Worm (Caenorhabditis elegans) whole organism, L1 larva: ENCODE measurements around the gene T20B12.3.

Source experiments
- C34B4.2 ChIP-seq: sonication (generic microtip); optimal IDR thresholded peaks from 2 replicates; lab custom pipeline; 2017; ENCODE audit warnings: mild to moderate bottlenecking, missing genetic modification characterization, missing compliant biosample characterization
- F16B12.6 ChIP-seq: fragments of 150-350 bp; optimal IDR thresholded peaks from 2 replicates; lab custom pipeline; 2014; ENCODE audit warnings: missing biosample characterization, missing genetic modification characterization
- ama-1 ChIP-seq: fragments of 150-350 bp; optimal IDR thresholded peaks from 2 replicates; lab custom pipeline; 2014
- blmp-1 ChIP-seq: fragments of 150-350 bp; optimal IDR thresholded peaks from 2 replicates; lab custom pipeline; 2014; ENCODE audit warnings: missing biosample characterization, missing genetic modification characterization
- ceh-8 ChIP-seq: fragments of 200-800 bp; sonication (Bioruptor generic); optimal IDR thresholded peaks from 2 replicates; lab custom pipeline; 2018; ENCODE audit warnings: mild to moderate bottlenecking, missing genetic modification characterization, moderate library complexity, missing compliant biosample characterization
- efl-1 ChIP-seq, 4 experiments: fragments of 150-350 bp; optimal IDR thresholded peaks in 3 of 4; peaks in 1 of 4; 1 replicate in 1 of 4; 2 replicates in 3 of 4; lab custom pipeline; 2014; ENCODE audit warnings: missing biosample characterization in 2 of 4, missing genetic modification characterization in 2 of 4, missing genetic modification reagents in 2 of 4
- egl-13 ChIP-seq: sonication (generic microtip); optimal IDR thresholded peaks from 2 replicates; lab custom pipeline; 2016; ENCODE audit warnings: missing genotype, missing genetic modification reagents, missing genetic modification characterization, missing compliant biosample characterization
- egl-27 ChIP-seq, 2 experiments: fragments of 150-350 bp in 1 of 2; sonication (generic microtip); optimal IDR thresholded peaks; 3 replicates each; lab custom pipeline; 2017 to 2018; ENCODE audit warnings: missing biosample characterization in 2 of 2, missing genetic modification characterization in 2 of 2, missing genetic modification reagents in 2 of 2
- elt-2 ChIP-seq: sonication (generic microtip); optimal IDR thresholded peaks from 2 replicates; lab custom pipeline; 2016; ENCODE audit warnings: missing genetic modification characterization, mild to moderate bottlenecking, inconsistent platforms, missing compliant biosample characterization, missing genetic modification reagents
- elt-3 ChIP-seq, 6 experiments: fragments of 150-350 bp in 1 of 6; sonication (generic microtip); optimal IDR thresholded peaks; 2 replicates each; lab custom pipeline; 2017 to 2018; ENCODE audit warnings: missing biosample characterization in 6 of 6, missing genetic modification characterization in 6 of 6, inconsistent platforms in 1 of 6
- fkh-4 ChIP-seq: sonication (generic microtip); optimal IDR thresholded peaks from 2 replicates; lab custom pipeline; 2016; ENCODE audit warnings: missing compliant biosample characterization, missing genetic modification characterization, borderline replicate concordance
- fos-1 ChIP-seq: fragments of 150-350 bp; optimal IDR thresholded peaks from 2 replicates; lab custom pipeline; 2014; ENCODE audit warnings: missing biosample characterization, missing genetic modification characterization
- grh-1 ChIP-seq: fragments of 200-800 bp; sonication (Bioruptor generic); IDR thresholded peaks from 2 replicates; pipeline ENCODE4 v1.3.6; 2022; ENCODE audit warnings: missing genetic modification reagents, missing genetic modification characterization, missing compliant biosample characterization
- hlh-4 ChIP-seq: sonication (generic microtip); optimal IDR thresholded peaks from 2 replicates; lab custom pipeline; 2016; ENCODE audit warnings: mild to moderate bottlenecking, missing genetic modification characterization, missing compliant biosample characterization
- hpl-2 ChIP-seq: fragments of 150-350 bp; optimal IDR thresholded peaks from 2 replicates; lab custom pipeline; 2014; ENCODE audit warnings: missing biosample characterization, missing genetic modification reagents, missing genetic modification characterization
- isw-1 ChIP-seq: fragments of 200-800 bp; sonication (Bioruptor generic); IDR thresholded peaks from 2 replicates; pipeline ENCODE4 v1.3.6; 2022; ENCODE audit warnings: missing genetic modification characterization, missing compliant biosample characterization
- jun-1 ChIP-seq: fragments of 150-350 bp; optimal IDR thresholded peaks from 2 replicates; lab custom pipeline; 2014; ENCODE audit warnings: missing biosample characterization, missing genetic modification reagents, missing genetic modification characterization
- lin-15B ChIP-seq: fragments of 150-350 bp; sonication (generic microtip); optimal IDR thresholded peaks from 3 replicates; lab custom pipeline; 2014; ENCODE audit warnings: missing biosample characterization, missing genetic modification characterization
- lin-35 ChIP-seq, 2 experiments: fragments of 150-350 bp; optimal IDR thresholded peaks; 2 replicates each; lab custom pipeline; 2014; ENCODE audit warnings: missing biosample characterization in 2 of 2, missing genetic modification characterization in 2 of 2, missing genetic modification reagents in 2 of 2
- lin-39 ChIP-seq: fragments of 150-350 bp; optimal IDR thresholded peaks from 2 replicates; lab custom pipeline; 2014; ENCODE audit warnings: missing biosample characterization, missing genetic modification reagents, missing genetic modification characterization
- mep-1 ChIP-seq: fragments of 150-350 bp; optimal IDR thresholded peaks from 2 replicates; lab custom pipeline; 2014; ENCODE audit warnings: missing biosample characterization, missing genetic modification characterization
- nhr-11 ChIP-seq: fragments of 150-350 bp; optimal IDR thresholded peaks from 2 replicates; lab custom pipeline; 2014; ENCODE audit warnings: missing biosample characterization, missing genetic modification characterization
- nhr-12 ChIP-seq: sonication (generic microtip); optimal IDR thresholded peaks from 2 replicates; lab custom pipeline; 2017; ENCODE audit warnings: missing biosample characterization, missing genetic modification characterization
- nhr-71 ChIP-seq: sonication (generic microtip); optimal IDR thresholded peaks from 2 replicates; lab custom pipeline; 2016; ENCODE audit warnings: mild to moderate bottlenecking, missing genetic modification characterization, moderate library complexity, missing compliant biosample characterization
- nhr-77 ChIP-seq: fragments of 150-350 bp; optimal IDR thresholded peaks from 2 replicates; lab custom pipeline; 2014; ENCODE audit warnings: missing biosample characterization, missing genetic modification characterization
- nhr-90 ChIP-seq: sonication (generic microtip); optimal IDR thresholded peaks from 2 replicates; lab custom pipeline; 2016; ENCODE audit warnings: mild to moderate bottlenecking, missing genetic modification characterization, missing compliant biosample characterization; ENCODE audit not compliant: poor library complexity
- snu-23 ChIP-seq: sonication (generic microtip); optimal IDR thresholded peaks from 2 replicates; lab custom pipeline; 2016; ENCODE audit warnings: missing genetic modification characterization, missing compliant biosample characterization
- sox-4 ChIP-seq: sonication (generic microtip); optimal IDR thresholded peaks from 2 replicates; lab custom pipeline; 2016; ENCODE audit warnings: missing genetic modification characterization, missing compliant biosample characterization
- sptf-1 ChIP-seq: fragments of 150-350 bp; optimal IDR thresholded peaks from 2 replicates; lab custom pipeline; 2014; ENCODE audit warnings: missing biosample characterization, missing genetic modification characterization
- sup-37 ChIP-seq: fragments of 200-800 bp; sonication (Bioruptor generic); optimal IDR thresholded peaks from 2 replicates; lab custom pipeline; 2018; ENCODE audit warnings: mild to moderate bottlenecking, missing genetic modification characterization, missing compliant biosample characterization
- tbx-2 ChIP-seq: sonication (generic microtip); optimal IDR thresholded peaks from 2 replicates; lab custom pipeline; 2016; ENCODE audit warnings: missing genetic modification characterization, missing compliant biosample characterization
- unc-30 ChIP-seq: sonication (generic microtip); optimal IDR thresholded peaks from 2 replicates; lab custom pipeline; 2017; ENCODE audit warnings: missing biosample characterization, missing genetic modification characterization
- unc-86 ChIP-seq: sonication (generic microtip); optimal IDR thresholded peaks from 2 replicates; lab custom pipeline; 2016; ENCODE audit warnings: missing genetic modification characterization, missing compliant biosample characterization
- unc-98 ChIP-seq: fragments of 200-800 bp; sonication (Bioruptor generic); IDR thresholded peaks from 2 replicates; pipeline ENCODE4 v1.3.6; 2022; ENCODE audit warnings: missing genetic modification characterization, missing compliant biosample characterization
- zip-4 ChIP-seq: fragments of 200-800 bp; sonication (Bioruptor generic); optimal IDR thresholded peaks from 2 replicates; lab custom pipeline; 2018; ENCODE audit warnings: mild to moderate bottlenecking, missing genetic modification characterization, moderate library complexity, missing compliant biosample characterization

The T20B12.3 gene

DNA sequence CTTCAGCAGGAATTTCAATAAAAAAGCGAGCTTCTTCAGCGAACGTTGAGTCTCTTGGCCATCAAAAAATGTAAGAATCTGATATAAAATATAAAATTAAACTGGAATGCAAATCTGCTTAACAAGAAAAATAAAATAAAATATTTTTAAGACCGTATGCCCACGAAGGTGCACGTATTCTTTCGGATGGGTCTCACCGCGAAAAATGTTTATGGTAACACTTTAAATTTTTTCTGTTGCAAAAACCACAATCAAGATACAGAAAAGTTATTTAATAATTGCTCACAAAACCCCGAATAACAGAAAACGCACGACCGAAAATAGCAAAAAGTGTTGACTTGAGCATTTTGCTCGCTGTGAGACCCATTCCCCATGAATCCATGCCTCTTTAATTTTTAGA is 42.8 kb upstream of the T20B12.3 start:
- TF ChIP-seq sup-37 (GFP tag; lab: Kevin White, UChicago) (no peak), nhr-90 (tag; lab: Kevin White, UChicago) (no peak), unc-86 (tag; lab: Kevin White, UChicago) (no peak), C34B4.2 (tag; lab: Kevin White, UChicago) (no peak), zip-4 (GFP tag; lab: Kevin White, UChicago) (no peak), egl-13 (tag; lab: Kevin White, UChicago) (no peak), snu-23 (GFP tag; lab: Kevin White, UChicago) (no peak), sox-4 (tag; lab: Kevin White, UChicago) (no peak), nhr-11 (tag; lab: Kevin White, UChicago) (no peak), elt-3 (tag; optimal IDR thresholded peaks at IDR 0.05; lab: Kevin White, UChicago) (no peak)

- TF ChIP-seq sptf-1 (tag; lab: Kevin White, UChicago) (no peak), mep-1 (no peak), ceh-8 (GFP tag; lab: Kevin White, UChicago) (no peak), efl-1 (optimal IDR thresholded peaks at IDR 0.05; lab: Kevin White, UChicago) (no peak), efl-1 (GFP tag; optimal IDR thresholded peaks at IDR 0.05 in 1 of 2; lab: Kevin White, UChicago) (peak in 1 of 2 experiments; percentile 62), hlh-4 (tag; lab: Kevin White, UChicago) (no peak)
Observed at ce11 chrIII:7343389-7343788, 38.5 kb upstream of the T20B12.3 start, which contains the start of gene F08F8.6. F08F8.6 (plus strand) TSS chrIII:7343689.

- no peak for TF ChIP-seq ama-1 (lab: Kevin White, UChicago)
- no peak for TF ChIP-seq unc-86 (tag; lab: Kevin White, UChicago)
- TF ChIP-seq nhr-77 (tag; lab: Kevin White, UChicago), result no peak
- TF ChIP-seq unc-98, result no peak
- no peak for TF ChIP-seq nhr-12
- TF ChIP-seq tbx-2 (tag; lab: Kevin White, UChicago), result no peak
- TF ChIP-seq grh-1 (GFP tag; lab: Robert Waterston, UW), result no peak
- no peak for TF ChIP-seq fkh-4 (tag; lab: Kevin White, UChicago)
- no peak for TF ChIP-seq elt-2 (tag; lab: Kevin White, UChicago)
- TF ChIP-seq sptf-1 (tag; lab: Kevin White, UChicago), result no peak
- TF ChIP-seq hpl-2 (GFP tag; lab: Kevin White, UChicago), result no peak
- no peak for TF ChIP-seq egl-27 (tag; optimal IDR thresholded peaks at IDR 0.05; lab: Kevin White, UChicago)
- TF ChIP-seq fos-1 (tag; lab: Kevin White, UChicago), result no peak
- no peak for TF ChIP-seq isw-1
- TF ChIP-seq, all 84 proteins: peak for 0
Observed at ce11 chrIII:7347049-7347448, 34.9 kb upstream of the T20B12.3 start, which contains the start of gene F08F8.7. F08F8.7 (minus strand) TSS chrIII:7347149.

ce11 chrIII:7349075-7349474 is 32.8 kb upstream of the T20B12.3 start, which contains the start of gene gos-28:
gos-28 (minus strand) TSS chrIII:7349175.
- TF ChIP-seq lin-39 (tag; lab: Kevin White, UChicago) (no peak), ceh-8 (GFP tag; lab: Kevin White, UChicago) (no peak), snu-23 (GFP tag; lab: Kevin White, UChicago) (no peak), elt-2 (tag; lab: Kevin White, UChicago) (no peak), fos-1 (tag; lab: Kevin White, UChicago) (no peak), nhr-71 (tag; lab: Kevin White, UChicago) (no peak), jun-1 (tag; lab: Kevin White, UChicago) (no peak), ama-1 (lab: Kevin White, UChicago) (no peak)

DNA sequence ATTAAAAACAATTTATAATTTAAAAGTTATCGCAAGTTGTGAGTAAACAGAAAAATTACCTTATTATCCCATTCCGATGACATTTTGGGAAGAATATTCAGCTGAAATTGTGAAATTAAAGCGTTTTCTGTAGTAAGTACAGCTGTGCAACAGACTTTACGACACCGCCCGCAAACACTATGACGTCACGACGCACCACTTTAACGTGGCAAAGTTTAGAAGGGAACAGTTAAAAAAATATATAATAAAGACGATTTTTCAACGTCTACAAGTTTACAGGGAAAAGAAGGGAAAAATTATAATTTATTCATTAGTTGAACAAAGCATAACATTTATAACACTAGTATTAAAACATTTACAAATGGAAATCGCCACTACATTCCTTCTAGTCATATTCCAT is 28.0 kb upstream of the T20B12.3 start, which contains the start of gene F08F8.9:
F08F8.9 (minus strand) TSS at position 101 of the 400 bp plus-strand sequence.
- no peak for TF ChIP-seq blmp-1 (tag; lab: Kevin White, UChicago)
- no peak for TF ChIP-seq unc-30 (tag; lab: Kevin White, UChicago)
- TF ChIP-seq isw-1, result no peak
- TF ChIP-seq efl-1 (optimal IDR thresholded peaks at IDR 0.05; lab: Kevin White, UChicago), result no peak
- TF ChIP-seq efl-1 (GFP tag; optimal IDR thresholded peaks at IDR 0.05 in 1 of 2; lab: Kevin White, UChicago), result no peak
- no peak for TF ChIP-seq hpl-2 (GFP tag; lab: Kevin White, UChicago)
- TF ChIP-seq grh-1 (GFP tag; lab: Robert Waterston, UW), result no peak
- peak in 1 of 2 experiments; percentile 1 for TF ChIP-seq lin-35 (GFP tag; optimal IDR thresholded peaks at IDR 0.05; lab: Kevin White, UChicago)
- no peak for TF ChIP-seq lin-15B (tag; lab: Kevin White, UChicago)
- peak; percentile 45 for TF ChIP-seq F16B12.6
